Fruit fly (Drosophila melanogaster) whole organism, embryonic: Measurements from ENCODE around the gene CG32236.

Experiments used
- CG10462 ChIP-seq: fragments of 200-800 bp; sonication (Bioruptor generic); optimal IDR thresholded peaks from 2 replicates; lab custom pipeline; 2016; ENCODE audit warnings: missing biosample characterization, missing genetic modification characterization
- CG12391 ChIP-seq: fragments of 200-800 bp; sonication (Bioruptor generic); optimal IDR thresholded peaks from 3 replicates; lab custom pipeline; 2018; ENCODE audit warnings: missing biosample characterization, mild to moderate bottlenecking, missing genetic modification characterization, moderate library complexity
- CG12942 ChIP-seq: fragments of 200-800 bp; sonication (Bioruptor generic); optimal IDR thresholded peaks from 3 replicates; lab custom pipeline; 2016; ENCODE audit warnings: missing biosample characterization, missing genetic modification characterization
- CG14050 ChIP-seq: fragments of 200-800 bp; sonication (Bioruptor generic); IDR thresholded peaks from 3 replicates; pipeline ENCODE4 v1.3.6; 2022; ENCODE audit warnings: missing biosample characterization, missing genetic modification characterization
- CG14667 ChIP-seq: fragments of 200-800 bp; sonication (Bioruptor generic); IDR thresholded peaks from 2 replicates; pipeline ENCODE4 v1.3.6; 2022; ENCODE audit warnings: missing biosample characterization, missing genetic modification characterization
- CG15073 ChIP-seq: fragments of 200-800 bp; sonication (Bioruptor generic); optimal IDR thresholded peaks from 2 replicates; lab custom pipeline; 2016; ENCODE audit warnings: missing biosample characterization, missing genetic modification characterization
- CG15514 ChIP-seq: fragments of 200-800 bp; sonication (Bioruptor generic); optimal IDR thresholded peaks from 3 replicates; lab custom pipeline; 2017; ENCODE audit warnings: missing biosample characterization, missing genetic modification characterization, mild to moderate bottlenecking, moderate library complexity, missing genetic modification reagents
- CG18764 ChIP-seq: fragments of 200-800 bp; sonication (Bioruptor generic); optimal IDR thresholded peaks from 3 replicates; lab custom pipeline; 2016; ENCODE audit warnings: missing biosample characterization, missing genetic modification characterization
- CG3065 ChIP-seq: fragments of 200-800 bp; sonication (Bioruptor generic); optimal IDR thresholded peaks from 2 replicates; lab custom pipeline; 2016; ENCODE audit warnings: missing biosample characterization, missing genetic modification characterization
- CG31365 ChIP-seq: fragments of 200-800 bp; sonication (Bioruptor generic); optimal IDR thresholded peaks from 2 replicates; lab custom pipeline; 2018; ENCODE audit warnings: missing biosample characterization, mild to moderate bottlenecking, missing genetic modification characterization
- CG4404 ChIP-seq: fragments of 200-800 bp; sonication (Bioruptor generic); IDR thresholded peaks from 2 replicates; pipeline ENCODE4 v1.3.6; 2022; ENCODE audit warnings: missing biosample characterization, missing genetic modification characterization
- CG6813 ChIP-seq: fragments of 200-800 bp; sonication (Bioruptor generic); optimal IDR thresholded peaks from 2 replicates; lab custom pipeline; 2017; ENCODE audit warnings: missing biosample characterization, missing genetic modification characterization, mild to moderate bottlenecking, moderate library complexity, missing genetic modification reagents
- CG8924 ChIP-seq: fragments of 200-800 bp; optimal IDR thresholded peaks from 3 replicates; lab custom pipeline; 2019; ENCODE audit warnings: missing biosample characterization, mild to moderate bottlenecking, missing genetic modification characterization, moderate library complexity
- CG9437 ChIP-seq: fragments of 200-800 bp; sonication (Bioruptor generic); optimal IDR thresholded peaks from 2 replicates; lab custom pipeline; 2018; ENCODE audit warnings: missing biosample characterization, mild to moderate bottlenecking, missing genetic modification characterization
- Camta ChIP-seq: fragments of 200-800 bp; sonication (Bioruptor generic); optimal IDR thresholded peaks from 2 replicates; lab custom pipeline; 2016; ENCODE audit warnings: missing biosample characterization, missing genetic modification characterization
- CrebB ChIP-seq: fragments of 200-800 bp; sonication (Bioruptor generic); optimal IDR thresholded peaks from 3 replicates; lab custom pipeline; 2018; ENCODE audit warnings: missing biosample characterization, mild to moderate bottlenecking, missing genetic modification characterization
- D19A ChIP-seq: fragments of 200-800 bp; optimal IDR thresholded peaks from 3 replicates; lab custom pipeline; 2019; ENCODE audit warnings: missing biosample characterization, mild to moderate bottlenecking, missing genetic modification characterization, moderate library complexity
- E2f1 ChIP-seq: fragments of 200-800 bp; sonication (Bioruptor generic); IDR thresholded peaks from 2 replicates; pipeline ENCODE4 v1.3.6; 2022; ENCODE audit warnings: missing biosample characterization, missing genetic modification characterization
- HHEX ChIP-seq: fragments of 200-800 bp; sonication (Bioruptor generic); optimal IDR thresholded peaks from 3 replicates; lab custom pipeline; 2017; ENCODE audit warnings: missing biosample characterization, mild to moderate bottlenecking, missing genetic modification characterization, missing genetic modification reagents
- Kr ChIP-seq: fragments of 200-800 bp; sonication (Bioruptor generic); optimal IDR thresholded peaks from 2 replicates; lab custom pipeline; 2017; ENCODE audit warnings: missing biosample characterization, mild to moderate bottlenecking, missing genetic modification characterization
- Lpt ChIP-seq: fragments of >200 bp; optimal IDR thresholded peaks from 2 replicates; lab custom pipeline; 2018; ENCODE audit warnings: missing biosample characterization, missing genetic modification characterization
- Med ChIP-seq: fragments of 200-800 bp; sonication (Bioruptor generic); peaks from one replicate; lab custom pipeline; 2016; ENCODE audit warnings: missing biosample characterization, missing genetic modification characterization, mild to moderate bottlenecking, inconsistent platforms, moderate library complexity
- Mes4 ChIP-seq: fragments of 200-800 bp; sonication (Bioruptor generic); optimal IDR thresholded peaks from 2 replicates; lab custom pipeline; 2016; ENCODE audit warnings: missing biosample characterization, missing genetic modification characterization
- Oli ChIP-seq: fragments of 200-800 bp; sonication (Bioruptor generic); optimal IDR thresholded peaks from 2 replicates; lab custom pipeline; 2018; ENCODE audit warnings: missing biosample characterization, mild to moderate bottlenecking, missing genetic modification characterization, moderate library complexity
- Scr ChIP-seq: fragments of 200-800 bp; sonication (Bioruptor generic); IDR thresholded peaks from 2 replicates; pipeline ENCODE4 v1.3.6; 2022; ENCODE audit warnings: missing biosample characterization, missing genetic modification characterization; ENCODE audit not compliant: partially characterized antibody
- Sry-δ ChIP-seq: fragments of 200-800 bp; sonication (Bioruptor generic); optimal IDR thresholded peaks from 2 replicates; lab custom pipeline; 2016; ENCODE audit warnings: missing biosample characterization, missing genetic modification characterization
- Vsx1 ChIP-seq: fragments of 200-800 bp; sonication (Bioruptor generic); optimal IDR thresholded peaks from 2 replicates; lab custom pipeline; 2017; ENCODE audit warnings: missing biosample characterization, mild to moderate bottlenecking, missing genetic modification characterization, missing genetic modification reagents
- al ChIP-seq: fragments of 200-800 bp; sonication (Bioruptor generic); IDR thresholded peaks from 2 replicates; pipeline ENCODE4 v1.3.6; 2022; ENCODE audit warnings: missing biosample characterization, missing genetic modification characterization
- ap ChIP-seq: fragments of 200-800 bp; sonication (Bioruptor generic); IDR thresholded peaks from 2 replicates; pipeline ENCODE4 v1.3.6; 2022; ENCODE audit warnings: missing biosample characterization, missing genetic modification characterization
- ase ChIP-seq: fragments of 200-800 bp; sonication (Bioruptor generic); IDR thresholded peaks from 3 replicates; pipeline ENCODE4 v1.3.6; 2022; ENCODE audit warnings: missing biosample characterization, missing genetic modification characterization
- ato ChIP-seq: fragments of 200-800 bp; sonication (Bioruptor generic); IDR thresholded peaks from 2 replicates; pipeline ENCODE4 v1.3.6; 2022; ENCODE audit warnings: missing biosample characterization, missing genetic modification characterization; ENCODE audit not compliant: partially characterized antibody
- crp ChIP-seq, 2 experiments: fragments of 200-800 bp; sonication (Bioruptor generic); optimal IDR thresholded peaks; 2 replicates in 1 of 2; 3 replicates in 1 of 2; lab custom pipeline; 2017; ENCODE audit warnings: missing biosample characterization in 2 of 2, missing genetic modification characterization in 2 of 2, mild to moderate bottlenecking in 1 of 2, moderate library complexity in 1 of 2
- gfzf ChIP-seq: fragments of 200-800 bp; sonication (Bioruptor generic); optimal IDR thresholded peaks from 2 replicates; lab custom pipeline; 2016; ENCODE audit warnings: missing biosample characterization, mild to moderate bottlenecking, missing genetic modification characterization, moderate library complexity
- gsb-n ChIP-seq: fragments of 200-800 bp; sonication (Bioruptor generic); optimal IDR thresholded peaks from 3 replicates; lab custom pipeline; 2018; ENCODE audit warnings: missing biosample characterization, mild to moderate bottlenecking, missing genetic modification characterization
- hbn ChIP-seq: fragments of 200-800 bp; sonication (Bioruptor generic); IDR thresholded peaks from 2 replicates; pipeline ENCODE4 v1.3.6; 2022; ENCODE audit warnings: missing biosample characterization, missing genetic modification characterization; ENCODE audit not compliant: partially characterized antibody
- klu ChIP-seq: fragments of 200-800 bp; sonication (Bioruptor generic); IDR thresholded peaks from 2 replicates; pipeline ENCODE4 v1.3.6; 2022; ENCODE audit warnings: missing biosample characterization, missing genetic modification characterization
- lov ChIP-seq, 2 experiments: fragments of 200-800 bp in 1 of 2; fragments of >200 bp in 1 of 2; sonication (Bioruptor generic) in 1 of 2; IDR thresholded peaks in 1 of 2; optimal IDR thresholded peaks in 1 of 2; 2 replicates in 1 of 2; 3 replicates in 1 of 2; pipeline versions ENCODE4 v1.3.6 to Lab custom; 2017 to 2022; ENCODE audit warnings: missing biosample characterization in 1 of 2, missing genetic modification characterization in 1 of 2
- otp ChIP-seq: fragments of 200-800 bp; sonication (Bioruptor generic); IDR thresholded peaks from 3 replicates; pipeline ENCODE4, ENCODE4 v1.3.6; 2022; ENCODE audit warnings: missing biosample characterization, missing genetic modification characterization
- pan ChIP-seq, 4 experiments: fragments of >200 bp in 3 of 4; fragments of 200-800 bp in 1 of 4; sonication (Bioruptor generic) in 1 of 4; optimal IDR thresholded peaks in 3 of 4; IDR thresholded peaks in 1 of 4; 2 replicates each; pipeline versions ENCODE4 v1.3.6 to Lab custom; 2017 to 2022; ENCODE audit warnings: missing biosample characterization in 2 of 4, missing genetic modification characterization in 2 of 4, mixed read lengths in 1 of 4
- sd ChIP-seq: fragments of 200-800 bp; sonication (Bioruptor generic); optimal IDR thresholded peaks from 3 replicates; lab custom pipeline; 2018; ENCODE audit warnings: missing biosample characterization, mild to moderate bottlenecking, missing genetic modification characterization, moderate library complexity
- shn ChIP-seq: fragments of 200-800 bp; sonication (Bioruptor generic); optimal IDR thresholded peaks from 3 replicates; lab custom pipeline; 2016; ENCODE audit warnings: missing biosample characterization, missing genetic modification characterization
- sr ChIP-seq: fragments of 200-800 bp; sonication (Bioruptor generic); IDR thresholded peaks from 3 replicates; pipeline ENCODE4 v1.3.6; 2022; ENCODE audit warnings: missing biosample characterization, missing genetic modification characterization
- stwl ChIP-seq: fragments of 200-800 bp; sonication (Bioruptor generic); optimal IDR thresholded peaks from 3 replicates; lab custom pipeline; 2018; ENCODE audit warnings: missing biosample characterization, mild to moderate bottlenecking, missing genetic modification characterization, moderate library complexity
- tll ChIP-seq, 2 experiments: fragments of 200-800 bp in 1 of 2; fragments of >200 bp in 1 of 2; sonication (Bioruptor generic) in 1 of 2; optimal IDR thresholded peaks; 2 replicates each; lab custom pipeline; 2017 to 2019; ENCODE audit warnings: missing biosample characterization in 2 of 2, missing genetic modification characterization in 2 of 2, mild to moderate bottlenecking in 1 of 2, moderate library complexity in 1 of 2
- ttk ChIP-seq: fragments of 200-800 bp; sonication (Bioruptor generic); IDR thresholded peaks from 2 replicates; pipeline ENCODE4 v2.1.2; 2022; ENCODE audit warnings: missing biosample characterization, missing genetic modification characterization
- wor ChIP-seq: fragments of 200-800 bp; sonication (Bioruptor generic); IDR thresholded peaks from 2 replicates; pipeline ENCODE4 v1.3.6; 2022; ENCODE audit warnings: missing biosample characterization, missing genetic modification characterization

CG32236 gene

DNA sequence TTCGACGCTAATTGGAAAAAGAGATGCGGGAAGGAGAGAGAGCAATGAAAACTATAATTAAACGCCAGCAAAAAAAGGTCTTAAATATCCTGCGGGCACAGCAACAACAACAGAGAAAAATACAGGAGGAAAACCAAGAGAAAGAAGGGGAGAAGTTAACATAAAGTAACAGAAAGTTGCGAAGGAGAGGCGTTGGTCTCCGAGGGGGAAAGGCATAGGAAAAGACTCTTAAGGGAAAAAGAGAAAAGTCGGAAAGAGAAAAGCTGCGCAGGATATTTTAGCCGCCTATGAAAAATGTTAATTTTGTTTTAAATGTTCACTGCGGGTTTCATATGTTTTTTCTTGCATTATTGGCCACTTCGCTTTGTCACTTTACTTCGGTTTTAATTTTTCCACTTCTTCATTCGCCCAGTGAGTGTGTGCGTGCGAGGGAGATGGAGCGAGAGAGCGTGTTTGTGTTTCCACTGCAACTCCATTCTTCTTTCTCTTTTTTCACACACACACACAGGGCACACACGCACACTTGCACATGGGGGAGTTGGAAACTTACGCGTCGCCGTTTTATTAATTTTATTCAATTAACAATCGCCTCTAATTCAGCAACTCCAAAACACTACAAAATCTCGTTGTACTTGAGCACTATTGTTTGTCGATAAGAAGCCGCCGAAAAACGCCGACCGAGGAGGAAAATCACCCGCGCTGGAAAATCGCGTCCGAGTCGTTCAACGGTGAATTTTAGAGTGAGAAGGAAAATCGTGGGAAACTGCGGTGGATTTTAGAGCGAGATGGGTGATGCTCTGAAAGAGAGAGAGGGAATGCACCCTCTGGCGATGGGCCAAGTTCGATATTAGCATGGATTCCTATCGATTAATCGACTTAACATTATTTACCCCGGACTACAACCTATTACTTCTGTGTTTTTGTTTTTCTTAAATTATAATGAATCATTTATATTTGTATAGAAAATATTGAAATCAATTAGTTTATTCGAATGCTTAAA lies 41.5 kb downstream of the CG32236 start, which contains the start of gene Src64B (continued):
- TF ChIP-seq HHEX (GFP tag; lab: Kevin White, UChicago) (no peak), CG14667 (GFP tag; lab: Robert Waterston, UW) (no peak), Mes4 (GFP tag; lab: Kevin White, UChicago) (no peak), otp (GFP tag; lab: Robert Waterston, UW) (peak; percentile 45; the same call in 1 of the 3 replicates), sr (GFP tag; lab: Robert Waterston, UW) (peak; percentile 37; the same call in 1 of the 3 replicates), CG12391 (tag; lab: Kevin White, UChicago) (no peak), Camta (GFP tag; lab: Kevin White, UChicago) (no peak), CG6813 (GFP tag; lab: Kevin White, UChicago) (peak; percentile 26), CG14050 (GFP tag; lab: Robert Waterston, UW) (no peak), Scr (peak; percentile 60), E2f1 (no peak; the same call in 1 of the 2 replicates), crp (GFP tag; optimal IDR thresholded peaks at IDR 0.05; lab: Kevin White, UChicago) (no peak), CG12942 (GFP tag; lab: Kevin White, UChicago) (no peak), shn (GFP tag; lab: Kevin White, UChicago) (no peak), CG9437 (no peak), ato (0 out of 2 replicates have a peak, but pooled peaks have one; percentile 60), gfzf (GFP tag; lab: Kevin White, UChicago) (peak; percentile 38), CG4404 (no peak), tll (GFP tag; optimal IDR thresholded peaks at IDR 0.05; lab: Kevin White, UChicago) (peak in 1 of 2 experiments; percentile 68), Med (GFP tag; lab: Kevin White, UChicago) (peak; percentile 90), hbn (GFP tag; lab: Robert Waterston, UW) (no peak; the same call in 1 of the 2 replicates), Kr (GFP tag; lab: Kevin White, UChicago) (no peak), gsb-n (no peak), Sry-δ (GFP tag; lab: Kevin White, UChicago) (peak; percentile 88), Oli (tag; lab: Kevin White, UChicago) (peak; percentile 9), ase (no peak), pan (optimal IDR thresholded peaks at IDR 0.05; lab: Kevin White, UChicago) (no peak), pan (GFP tag; optimal IDR thresholded peaks at IDR 0.05 in 1 of 2, IDR thresholded peaks at IDR 0.05 in 1 of 2) (peak in 1 of 2 experiments; percentile 31), wor (no peak), CG31365 (tag; lab: Kevin White, UChicago) (no peak), Vsx1 (no peak), klu (GFP tag; lab: Robert Waterston, UW) (no peak), lov (optimal IDR thresholded peaks at IDR 0.05; lab: Kevin White, UChicago) (no peak), lov (GFP tag; IDR thresholded peaks at IDR 0.05; lab: Robert Waterston, UW) (no peak), CG18764 (GFP tag; lab: Kevin White, UChicago) (no peak), stwl (tag; lab: Kevin White, UChicago) (peak; percentile 45), sd (tag; lab: Kevin White, UChicago) (peak; percentile 41), Lpt (no peak), CG3065 (GFP tag; lab: Kevin White, UChicago) (no peak), ap (GFP tag; lab: Robert Waterston, UW) (no peak), CG15073 (GFP tag; lab: Kevin White, UChicago) (no peak), D19A (tag; lab: Kevin White, UChicago) (no peak), CrebB (no peak), CG8924 (tag; lab: Kevin White, UChicago) (peak; percentile 83), al (GFP tag; lab: Robert Waterston, UW) (no peak), ttk (no peak), CG15514 (GFP tag; lab: Kevin White, UChicago) (peak; percentile 54), CG10462 (GFP tag; lab: Kevin White, UChicago) (peak; percentile 60)
